Worm (Caenorhabditis elegans) whole organism, L1 larva: ENCODE results near the gene emb-8.

ENCODE experiments used
- C16A3.4 ChIP-seq: fragments of 150-350 bp; optimal IDR thresholded peaks from 2 replicates; lab custom pipeline; 2014; ENCODE audit warnings: missing biosample characterization, missing genetic modification characterization
- C34B4.2 ChIP-seq: sonication (generic microtip); optimal IDR thresholded peaks from 2 replicates; lab custom pipeline; 2017; ENCODE audit warnings: mild to moderate bottlenecking, missing genetic modification characterization, missing compliant biosample characterization
- F16B12.6 ChIP-seq: fragments of 150-350 bp; optimal IDR thresholded peaks from 2 replicates; lab custom pipeline; 2014; ENCODE audit warnings: missing biosample characterization, missing genetic modification characterization
- aly-2 ChIP-seq: fragments of 150-350 bp; optimal IDR thresholded peaks from 2 replicates; lab custom pipeline; 2014; ENCODE audit warnings: missing biosample characterization, missing genetic modification characterization
- ama-1 ChIP-seq: fragments of 150-350 bp; optimal IDR thresholded peaks from 2 replicates; lab custom pipeline; 2014
- blmp-1 ChIP-seq: fragments of 150-350 bp; optimal IDR thresholded peaks from 2 replicates; lab custom pipeline; 2014; ENCODE audit warnings: missing biosample characterization, missing genetic modification characterization
- ceh-63 ChIP-seq: fragments of 200-800 bp; sonication (Bioruptor generic); optimal IDR thresholded peaks from 2 replicates; lab custom pipeline; 2018; ENCODE audit warnings: mild to moderate bottlenecking, missing genetic modification characterization, missing compliant biosample characterization
- ceh-8 ChIP-seq: fragments of 200-800 bp; sonication (Bioruptor generic); optimal IDR thresholded peaks from 2 replicates; lab custom pipeline; 2018; ENCODE audit warnings: mild to moderate bottlenecking, missing genetic modification characterization, moderate library complexity, missing compliant biosample characterization
- efl-1 ChIP-seq, 4 experiments: fragments of 150-350 bp; optimal IDR thresholded peaks in 3 of 4; peaks in 1 of 4; 1 replicate in 1 of 4; 2 replicates in 3 of 4; lab custom pipeline; 2014; ENCODE audit warnings: missing biosample characterization in 2 of 4, missing genetic modification characterization in 2 of 4, missing genetic modification reagents in 2 of 4
- efl-3 ChIP-seq: fragments of 200-800 bp; sonication (Bioruptor generic); optimal IDR thresholded peaks from 2 replicates; lab custom pipeline; 2018; ENCODE audit warnings: mild to moderate bottlenecking, missing genetic modification characterization, missing compliant biosample characterization
- egl-27 ChIP-seq, 2 experiments: fragments of 150-350 bp in 1 of 2; sonication (generic microtip); optimal IDR thresholded peaks; 3 replicates each; lab custom pipeline; 2017 to 2018; ENCODE audit warnings: missing biosample characterization in 2 of 2, missing genetic modification characterization in 2 of 2, missing genetic modification reagents in 2 of 2
- elt-2 ChIP-seq: sonication (generic microtip); optimal IDR thresholded peaks from 2 replicates; lab custom pipeline; 2016; ENCODE audit warnings: missing genetic modification characterization, mild to moderate bottlenecking, inconsistent platforms, missing compliant biosample characterization, missing genetic modification reagents
- fos-1 ChIP-seq: fragments of 150-350 bp; optimal IDR thresholded peaks from 2 replicates; lab custom pipeline; 2014; ENCODE audit warnings: missing biosample characterization, missing genetic modification characterization
- hlh-4 ChIP-seq: sonication (generic microtip); optimal IDR thresholded peaks from 2 replicates; lab custom pipeline; 2016; ENCODE audit warnings: mild to moderate bottlenecking, missing genetic modification characterization, missing compliant biosample characterization
- hpl-2 ChIP-seq: fragments of 150-350 bp; optimal IDR thresholded peaks from 2 replicates; lab custom pipeline; 2014; ENCODE audit warnings: missing biosample characterization, missing genetic modification reagents, missing genetic modification characterization
- irx-1 ChIP-seq: sonication (generic microtip); optimal IDR thresholded peaks from 2 replicates; lab custom pipeline; 2016; ENCODE audit warnings: missing genetic modification characterization, missing compliant biosample characterization
- jun-1 ChIP-seq: fragments of 150-350 bp; optimal IDR thresholded peaks from 2 replicates; lab custom pipeline; 2014; ENCODE audit warnings: missing biosample characterization, missing genetic modification reagents, missing genetic modification characterization
- lin-14 ChIP-seq: fragments of 200-800 bp; sonication (Bioruptor generic); optimal IDR thresholded peaks from 2 replicates; lab custom pipeline; 2018; ENCODE audit warnings: mild to moderate bottlenecking, missing genetic modification characterization, moderate library complexity, missing compliant biosample characterization
- lin-15B ChIP-seq: fragments of 150-350 bp; sonication (generic microtip); optimal IDR thresholded peaks from 3 replicates; lab custom pipeline; 2014; ENCODE audit warnings: missing biosample characterization, missing genetic modification characterization
- lin-35 ChIP-seq, 2 experiments: fragments of 150-350 bp; optimal IDR thresholded peaks; 2 replicates each; lab custom pipeline; 2014; ENCODE audit warnings: missing biosample characterization in 2 of 2, missing genetic modification characterization in 2 of 2, missing genetic modification reagents in 2 of 2
- lin-39 ChIP-seq: fragments of 150-350 bp; optimal IDR thresholded peaks from 2 replicates; lab custom pipeline; 2014; ENCODE audit warnings: missing biosample characterization, missing genetic modification reagents, missing genetic modification characterization
- mab-9 ChIP-seq: fragments of 200-800 bp; sonication (Bioruptor generic); IDR thresholded peaks from 2 replicates; pipeline ENCODE4 v1.3.6; 2022; ENCODE audit warnings: missing genetic modification reagents, missing genetic modification characterization, missing compliant biosample characterization
- mdl-1 ChIP-seq, 2 experiments: fragments of 150-350 bp; optimal IDR thresholded peaks; 2 replicates each; lab custom pipeline; 2014 to 2017; ENCODE audit warnings: missing biosample characterization in 2 of 2, missing genetic modification characterization in 2 of 2, inconsistent platforms in 1 of 2
- mep-1 ChIP-seq: fragments of 150-350 bp; optimal IDR thresholded peaks from 2 replicates; lab custom pipeline; 2014; ENCODE audit warnings: missing biosample characterization, missing genetic modification characterization
- nhr-11 ChIP-seq: fragments of 150-350 bp; optimal IDR thresholded peaks from 2 replicates; lab custom pipeline; 2014; ENCODE audit warnings: missing biosample characterization, missing genetic modification characterization
- nhr-12 ChIP-seq: sonication (generic microtip); optimal IDR thresholded peaks from 2 replicates; lab custom pipeline; 2017; ENCODE audit warnings: missing biosample characterization, missing genetic modification characterization
- nhr-47 ChIP-seq: sonication (generic microtip); optimal IDR thresholded peaks from 2 replicates; lab custom pipeline; 2016; ENCODE audit warnings: mild to moderate bottlenecking, missing genetic modification characterization, moderate library complexity, missing compliant biosample characterization
- nhr-71 ChIP-seq: sonication (generic microtip); optimal IDR thresholded peaks from 2 replicates; lab custom pipeline; 2016; ENCODE audit warnings: mild to moderate bottlenecking, missing genetic modification characterization, moderate library complexity, missing compliant biosample characterization
- nhr-77 ChIP-seq: fragments of 150-350 bp; optimal IDR thresholded peaks from 2 replicates; lab custom pipeline; 2014; ENCODE audit warnings: missing biosample characterization, missing genetic modification characterization
- nhr-85 ChIP-seq: sonication (generic microtip); peaks from one replicate; lab custom pipeline; 2016; ENCODE audit warnings: missing genetic modification characterization, inconsistent platforms, missing compliant biosample characterization
- pag-3 ChIP-seq: sonication (generic microtip); optimal IDR thresholded peaks from 2 replicates; lab custom pipeline; 2017; ENCODE audit warnings: missing genetic modification characterization, mild to moderate bottlenecking, missing compliant biosample characterization, antibody characterized with exemption, borderline replicate concordance; ENCODE audit not compliant: insufficient read depth
- pqm-1 ChIP-seq: sonication (generic microtip); optimal IDR thresholded peaks from 3 replicates; lab custom pipeline; 2017; ENCODE audit warnings: missing biosample characterization, missing genetic modification characterization
- rnt-1 ChIP-seq: sonication (generic microtip); optimal IDR thresholded peaks from 2 replicates; lab custom pipeline; 2016; ENCODE audit warnings: mild to moderate bottlenecking, missing genetic modification characterization, moderate library complexity, missing compliant biosample characterization
- skn-1 ChIP-seq: fragments of 150-350 bp; optimal IDR thresholded peaks from 2 replicates; lab custom pipeline; 2014; ENCODE audit warnings: missing biosample characterization, missing genetic modification characterization
- sptf-1 ChIP-seq: fragments of 150-350 bp; optimal IDR thresholded peaks from 2 replicates; lab custom pipeline; 2014; ENCODE audit warnings: missing biosample characterization, missing genetic modification characterization
- sup-37 ChIP-seq: fragments of 200-800 bp; sonication (Bioruptor generic); optimal IDR thresholded peaks from 2 replicates; lab custom pipeline; 2018; ENCODE audit warnings: mild to moderate bottlenecking, missing genetic modification characterization, missing compliant biosample characterization
- tbx-2 ChIP-seq: sonication (generic microtip); optimal IDR thresholded peaks from 2 replicates; lab custom pipeline; 2016; ENCODE audit warnings: missing genetic modification characterization, missing compliant biosample characterization
- unc-130 ChIP-seq: fragments of 150-350 bp; optimal IDR thresholded peaks from 2 replicates; lab custom pipeline; 2017; ENCODE audit warnings: missing biosample characterization, missing genetic modification characterization, inconsistent platforms
- unc-62 ChIP-seq: fragments of 150-350 bp; optimal IDR thresholded peaks from 2 replicates; lab custom pipeline; 2014; ENCODE audit warnings: missing biosample characterization, missing genetic modification reagents, missing genetic modification characterization
- xbp-1 ChIP-seq: sonication (generic microtip); optimal IDR thresholded peaks from 2 replicates; lab custom pipeline; 2016; ENCODE audit warnings: missing genetic modification characterization, missing compliant biosample characterization
- zag-1 ChIP-seq: fragments of 150-350 bp; optimal IDR thresholded peaks from 2 replicates; lab custom pipeline; 2014; ENCODE audit warnings: missing biosample characterization, missing genetic modification characterization
- ztf-4 ChIP-seq: fragments of 150-350 bp; optimal IDR thresholded peaks from 2 replicates; lab custom pipeline; 2014; ENCODE audit warnings: missing biosample characterization, missing genetic modification characterization

The emb-8 gene

ce11 chrIII:5200349-5200748 is 872 bp upstream of the emb-8 start (continued):
- no peak for TF ChIP-seq unc-130
- TF ChIP-seq mep-1 (tag; lab: Kevin White, UChicago): peak; percentile 26
- TF ChIP-seq sptf-1 (tag; lab: Kevin White, UChicago): no peak
- no peak for TF ChIP-seq F16B12.6
- TF ChIP-seq mdl-1 (tag; optimal IDR thresholded peaks at IDR 0.05; lab: Kevin White, UChicago): no peak
- TF ChIP-seq nhr-77 (tag; lab: Kevin White, UChicago): peak; percentile 61
- TF ChIP-seq, all 84 proteins: peak for 10

ce11 chrIII:5196298-5197045 is 3.0 kb downstream of the emb-8 start:
- TF ChIP-seq zag-1 (tag; lab: Kevin White, UChicago) (no peak), skn-1 (no peak), lin-15B (tag; lab: Kevin White, UChicago) (no peak), C16A3.4 (tag; lab: Kevin White, UChicago) (no peak), elt-2 (tag; lab: Kevin White, UChicago) (peak; percentile 5), nhr-85 (tag; lab: Kevin White, UChicago) (peak; percentile 62), aly-2 (tag; lab: Kevin White, UChicago) (peak; percentile 65), ztf-4 (no peak), pag-3 (tag; lab: Kevin White, UChicago) (no peak), sup-37 (GFP tag; lab: Kevin White, UChicago) (no peak), blmp-1 (tag; lab: Kevin White, UChicago) (no peak), lin-35 (GFP tag; optimal IDR thresholded peaks at IDR 0.05; lab: Kevin White, UChicago) (no peak), lin-14 (GFP tag; lab: Kevin White, UChicago) (no peak), tbx-2 (tag; lab: Kevin White, UChicago) (no peak), irx-1 (tag; lab: Kevin White, UChicago) (no peak), nhr-12 (no peak), hlh-4 (tag; lab: Kevin White, UChicago) (no peak), egl-27 (tag; optimal IDR thresholded peaks at IDR 0.05; lab: Kevin White, UChicago) (no peak), rnt-1 (tag; lab: Kevin White, UChicago) (no peak), C34B4.2 (no peak), lin-39 (no peak), pqm-1 (tag; lab: Kevin White, UChicago) (no peak), xbp-1 (tag; lab: Kevin White, UChicago) (no peak), mab-9 (GFP tag; lab: Robert Waterston, UW) (no peak), ceh-63 (no peak), nhr-47 (tag; lab: Kevin White, UChicago) (no peak), ceh-8 (GFP tag; lab: Kevin White, UChicago) (no peak), unc-62 (GFP tag; lab: Kevin White, UChicago) (no peak), efl-3 (GFP tag; lab: Kevin White, UChicago) (no peak), ama-1 (lab: Kevin White, UChicago) (peak; percentile 21), hpl-2 (GFP tag; lab: Kevin White, UChicago) (no peak), jun-1 (tag; lab: Kevin White, UChicago) (no peak), efl-1 (optimal IDR thresholded peaks at IDR 0.05; lab: Kevin White, UChicago) (peak in 1 of 2 experiments; percentile 0), efl-1 (GFP tag; optimal IDR thresholded peaks at IDR 0.05 in 1 of 2; lab: Kevin White, UChicago) (no peak), nhr-77 (tag; lab: Kevin White, UChicago) (no peak), nhr-71 (tag; lab: Kevin White, UChicago) (peak; percentile 13), fos-1 (tag; lab: Kevin White, UChicago) (no peak), nhr-11 (tag; lab: Kevin White, UChicago) (no peak)
